Worm (Caenorhabditis elegans): ENCODE results near the gene sbsp-1.

ce11 chrIII:10870161-10870560 lies 37.4 kb downstream of the sbsp-1 start:
- TF ChIP-seq unc-55 (GFP tag; optimal IDR thresholded peaks at IDR 0.05) (no peak), sma-9 (GFP tag; optimal IDR thresholded peaks at IDR 0.05) (no peak), sma-9 (tag; optimal IDR thresholded peaks at IDR 0.05) (no peak), nhr-237 (tag; optimal IDR thresholded peaks at IDR 0.05) (no peak), unc-62 (GFP tag; optimal IDR thresholded peaks at IDR 0.05) (no peak), nhr-11 (tag; optimal IDR thresholded peaks at IDR 0.05) (no peak), skn-1 (tag; optimal IDR thresholded peaks at IDR 0.05) (no peak), nhr-12 (tag; optimal IDR thresholded peaks at IDR 0.05) (no peak), lin-11 (tag; optimal IDR thresholded peaks at IDR 0.05) (no peak), blmp-1 (tag; optimal IDR thresholded peaks at IDR 0.05; ENCODE audit: insufficient read depth) (no peak), snpc-4 (tag; optimal IDR thresholded peaks at IDR 0.05) (no peak), R02D3.7 (tag; optimal IDR thresholded peaks at IDR 0.05) (no peak), unc-39 (tag; optimal IDR thresholded peaks at IDR 0.05) (no peak), lsy-2 (tag; optimal IDR thresholded peaks at IDR 0.05) (no peak)

Data from whole organism, L2 larva.